Fruit fly (Drosophila melanogaster) Kc167 (cell line): ENCODE results near the gene CG9150.

ENCODE experiments used
- Myc ChIP-seq: fragments of >200 bp; optimal IDR thresholded peaks from 2 replicates; lab custom pipeline; 2017; ENCODE audit warnings: missing external identifiers
- Sin3A ChIP-seq: fragments of >200 bp; optimal IDR thresholded peaks from 2 replicates; lab custom pipeline; 2018; ENCODE audit warnings: missing external identifiers
- h ChIP-seq: fragments of >200 bp; optimal IDR thresholded peaks from 3 replicates; lab custom pipeline; 2018; ENCODE audit warnings: missing external identifiers
- psq ChIP-seq: fragments of >200 bp; optimal IDR thresholded peaks from 2 replicates; lab custom pipeline; 2017; ENCODE audit warnings: missing external identifiers
- ttk ChIP-seq: sonication (Bioruptor generic); optimal IDR thresholded peaks from 2 replicates; lab custom pipeline; 2017; ENCODE audit warnings: missing external identifiers

- TF ChIP-seq Myc (lab: Kevin White, UChicago) (no peak), h (lab: Kevin White, UChicago) (no peak), Sin3A (no peak), psq (lab: Kevin White, UChicago) (no peak), ttk (lab: Kevin White, UChicago) (no peak)
Observed at dm6 chr2L:6047528-6048160, 20.8 kb downstream of the CG9150 start, which contains the start of gene IPIP.
